Worm (Caenorhabditis elegans): ENCODE results near the gene shc-2.

DNA sequence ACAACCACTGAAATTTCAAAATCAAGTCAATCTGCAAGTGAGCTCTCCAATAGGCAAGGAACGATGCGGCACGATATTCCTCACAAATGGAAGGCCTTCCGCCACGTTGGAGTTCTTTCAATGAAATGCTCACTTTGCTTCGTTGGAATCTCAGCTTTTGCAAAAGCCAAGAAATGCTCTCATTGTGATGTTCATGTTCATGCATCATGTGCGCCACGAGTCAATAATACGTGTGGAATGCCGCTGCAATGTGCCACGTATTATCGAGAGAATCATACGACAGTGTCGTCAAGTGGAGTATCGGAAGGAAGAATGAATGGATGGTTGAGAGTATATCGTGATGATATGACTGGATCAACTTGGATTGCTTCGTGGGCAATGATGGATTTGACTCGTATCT is 32.9 kb downstream of the shc-2 start:
- TF ChIP-seq ama-1 (optimal IDR thresholded peaks at IDR 0.05) (no peak), ceh-13 (GFP tag; optimal IDR thresholded peaks at IDR 0.05) (no peak), hmg-4 (GFP tag; optimal IDR thresholded peaks at IDR 0.05) (no peak), F13C5.2 (tag; optimal IDR thresholded peaks at IDR 0.05) (no peak)

Data from whole organism, early embryonic.